Fruit fly (Drosophila melanogaster) whole organism, wandering third instar larva: ENCODE measurements around the gene CG9922.

Experiments
- Abd-B ChIP-seq: fragments of >200 bp; optimal IDR thresholded peaks from 2 replicates; lab custom pipeline; 2017; ENCODE audit warnings: missing biosample characterization, missing genetic modification characterization
- CG32264 ChIP-seq: fragments of 200-800 bp; sonication (Bioruptor generic); optimal IDR thresholded peaks from 2 replicates; lab custom pipeline; 2016; ENCODE audit warnings: missing biosample characterization, missing genetic modification characterization
- Hr83 ChIP-seq: fragments of 200-300 bp; sonication (Bioruptor generic); optimal IDR thresholded peaks from 2 replicates; lab custom pipeline; 2016; ENCODE audit warnings: missing biosample characterization, mild to moderate bottlenecking, missing genetic modification characterization, moderate library complexity; ENCODE audit not compliant: poor library complexity, severe bottlenecking
- Mio ChIP-seq: sonication (Bioruptor generic); optimal IDR thresholded peaks from 2 replicates; lab custom pipeline; 2016; ENCODE audit warnings: missing biosample characterization, missing genetic modification characterization
- N ChIP-seq: fragments of >200 bp; optimal IDR thresholded peaks from 2 replicates; lab custom pipeline; 2018; ENCODE audit warnings: missing biosample characterization, missing external identifiers, missing genetic modification characterization
- OdsH ChIP-seq: fragments of 200-800 bp; sonication (Bioruptor generic); optimal IDR thresholded peaks from 2 replicates; lab custom pipeline; 2016; ENCODE audit warnings: missing biosample characterization, mild to moderate bottlenecking, missing genetic modification characterization
- Sp1 ChIP-seq: fragments of 200-800 bp; sonication (Bioruptor generic); optimal IDR thresholded peaks from 3 replicates; lab custom pipeline; 2019; ENCODE audit warnings: missing biosample characterization, mild to moderate bottlenecking, missing genetic modification characterization, moderate library complexity
- br ChIP-seq: fragments of 200-800 bp; sonication (Bioruptor generic); optimal IDR thresholded peaks from 2 replicates; lab custom pipeline; 2016; ENCODE audit warnings: missing biosample characterization, missing genetic modification characterization
- dl ChIP-seq, 2 experiments: fragments of 175-275, 200-275 bp in 1 of 2; fragments of 200-275 bp in 1 of 2; sonication (Bioruptor generic); optimal IDR thresholded peaks; lab custom pipeline; 2018; ENCODE audit warnings: mild to moderate bottlenecking in 2 of 2, missing biosample characterization in 2 of 2, missing genetic modification characterization in 2 of 2, moderate library complexity in 2 of 2; ENCODE audit not compliant: partially characterized antibody in 2 of 2, insufficient read depth in 1 of 2
- h ChIP-seq: fragments of 200-800 bp; sonication (Bioruptor generic); optimal IDR thresholded peaks from 3 replicates; lab custom pipeline; 2016; ENCODE audit warnings: missing biosample characterization, mild to moderate bottlenecking, missing genetic modification characterization
- psq ChIP-seq: fragments of 200-800 bp; sonication (Bioruptor generic); optimal IDR thresholded peaks from 3 replicates; lab custom pipeline; 2017; ENCODE audit warnings: missing biosample characterization, mild to moderate bottlenecking, missing genetic modification characterization, moderate library complexity
- sv ChIP-seq: fragments of 200-800 bp; sonication (Bioruptor generic); optimal IDR thresholded peaks from 3 replicates; lab custom pipeline; 2016; ENCODE audit warnings: missing biosample characterization, missing genetic modification characterization

DNA sequence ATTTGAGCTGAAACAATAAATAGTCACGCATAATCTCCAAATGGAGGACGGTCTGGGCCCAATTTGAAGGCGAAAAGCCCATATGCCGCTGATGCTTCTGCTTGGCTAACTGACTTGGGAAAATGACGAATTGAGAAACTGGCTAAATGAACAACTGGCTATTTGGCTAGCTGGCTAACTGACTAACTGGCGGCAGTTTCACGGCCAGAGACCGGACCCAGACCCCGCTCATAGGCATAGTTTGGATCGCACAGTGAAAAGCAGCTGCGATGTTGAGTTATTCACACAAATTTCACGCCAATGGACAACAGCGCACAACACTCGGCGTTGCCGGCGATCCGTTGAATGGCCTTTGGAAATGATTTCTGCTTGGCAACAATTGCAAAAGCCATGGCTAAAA is 37.6 kb downstream of the CG9922 start:
- TF ChIP-seq psq (GFP tag; lab: Kevin White, UChicago) (no peak), Abd-B (GFP tag; lab: Kevin White, UChicago) (no peak), Mio (GFP tag; lab: Kevin White, UChicago) (no peak), h (GFP tag; lab: Kevin White, UChicago) (no peak), Sp1 (GFP tag; lab: Kevin White, UChicago) (no peak), dl (GFP tag; optimal IDR thresholded peaks at IDR 0.05; lab: Kevin White, UChicago; ENCODE audit: insufficient read depth in 1 of 2, partially characterized antibody in 2 of 2) (no peak), Hr83 (GFP tag; lab: Kevin White, UChicago) (no peak), CG32264 (GFP tag; lab: Kevin White, UChicago) (no peak), br (GFP tag; lab: Kevin White, UChicago) (no peak), OdsH (no peak), N (GFP tag; lab: Kevin White, UChicago) (no peak), sv (no peak)
